Worm (Caenorhabditis elegans) whole organism, L1 larva: Measurements from ENCODE around the gene epc-1.

Experiments
- C04F5.9 ChIP-seq: sonication (generic microtip); optimal IDR thresholded peaks from 2 replicates; lab custom pipeline; 2016; ENCODE audit warnings: missing genetic modification characterization, missing compliant biosample characterization
- Y116A8C.19 ChIP-seq: sonication (generic microtip); optimal IDR thresholded peaks from 2 replicates; lab custom pipeline; 2016; ENCODE audit warnings: missing compliant biosample characterization, missing genetic modification characterization, borderline replicate concordance
- aha-1 ChIP-seq: fragments of 150-350 bp; optimal IDR thresholded peaks from 2 replicates; lab custom pipeline; 2014; ENCODE audit warnings: missing biosample characterization, missing genetic modification characterization
- alr-1 ChIP-seq: fragments of 200-800 bp; sonication (Bioruptor generic); optimal IDR thresholded peaks from 2 replicates; lab custom pipeline; 2018; ENCODE audit warnings: borderline replicate concordance, mild to moderate bottlenecking, missing genetic modification characterization, missing compliant biosample characterization
- ama-1 ChIP-seq: fragments of 150-350 bp; optimal IDR thresholded peaks from 2 replicates; lab custom pipeline; 2014
- blmp-1 ChIP-seq: fragments of 150-350 bp; optimal IDR thresholded peaks from 2 replicates; lab custom pipeline; 2014; ENCODE audit warnings: missing biosample characterization, missing genetic modification characterization
- ceh-63 ChIP-seq: fragments of 200-800 bp; sonication (Bioruptor generic); optimal IDR thresholded peaks from 2 replicates; lab custom pipeline; 2018; ENCODE audit warnings: mild to moderate bottlenecking, missing genetic modification characterization, missing compliant biosample characterization
- ceh-82 ChIP-seq, 3 experiments: fragments of 150-350 bp in 1 of 3; sonication (generic microtip) in 2 of 3; optimal IDR thresholded peaks; 2 replicates each; lab custom pipeline; 2014 to 2017; ENCODE audit warnings: missing biosample characterization in 3 of 3, missing genetic modification characterization in 3 of 3
- ceh-90 ChIP-seq: sonication (generic microtip); optimal IDR thresholded peaks from 2 replicates; lab custom pipeline; 2016; ENCODE audit warnings: missing genetic modification characterization, missing compliant biosample characterization
- dpl-1 ChIP-seq, 3 experiments: fragments of 150-350 bp in 2 of 3; sonication (generic microtip) in 1 of 3; optimal IDR thresholded peaks; 2 replicates each; lab custom pipeline; 2014 to 2017; ENCODE audit warnings: missing biosample characterization in 3 of 3, missing genetic modification characterization in 3 of 3, missing genetic modification reagents in 3 of 3
- dsc-1 ChIP-seq: sonication (generic microtip); optimal IDR thresholded peaks from 2 replicates; lab custom pipeline; 2016; ENCODE audit warnings: mild to moderate bottlenecking, missing genetic modification characterization, missing compliant biosample characterization
- efl-1 ChIP-seq, 4 experiments: fragments of 150-350 bp; optimal IDR thresholded peaks in 3 of 4; peaks in 1 of 4; 1 replicate in 1 of 4; 2 replicates in 3 of 4; lab custom pipeline; 2014; ENCODE audit warnings: missing biosample characterization in 2 of 4, missing genetic modification characterization in 2 of 4, missing genetic modification reagents in 2 of 4
- efl-3 ChIP-seq: fragments of 200-800 bp; sonication (Bioruptor generic); optimal IDR thresholded peaks from 2 replicates; lab custom pipeline; 2018; ENCODE audit warnings: mild to moderate bottlenecking, missing genetic modification characterization, missing compliant biosample characterization
- elt-2 ChIP-seq: sonication (generic microtip); optimal IDR thresholded peaks from 2 replicates; lab custom pipeline; 2016; ENCODE audit warnings: missing genetic modification characterization, mild to moderate bottlenecking, inconsistent platforms, missing compliant biosample characterization, missing genetic modification reagents
- elt-3 ChIP-seq, 6 experiments: fragments of 150-350 bp in 1 of 6; sonication (generic microtip); optimal IDR thresholded peaks; 2 replicates each; lab custom pipeline; 2017 to 2018; ENCODE audit warnings: missing biosample characterization in 6 of 6, missing genetic modification characterization in 6 of 6, inconsistent platforms in 1 of 6
- ets-5 ChIP-seq: fragments of 200-800 bp; sonication (Bioruptor generic); IDR thresholded peaks from 2 replicates; pipeline ENCODE4 v1.3.6; 2022; ENCODE audit warnings: missing genetic modification characterization, missing compliant biosample characterization
- fkh-10 ChIP-seq: sonication (generic microtip); optimal IDR thresholded peaks from 2 replicates; lab custom pipeline; 2017; ENCODE audit warnings: missing biosample characterization, missing genetic modification reagents, missing genetic modification characterization
- fkh-4 ChIP-seq: sonication (generic microtip); optimal IDR thresholded peaks from 2 replicates; lab custom pipeline; 2016; ENCODE audit warnings: missing compliant biosample characterization, missing genetic modification characterization, borderline replicate concordance
- fkh-8 ChIP-seq: sonication (generic microtip); optimal IDR thresholded peaks from 2 replicates; lab custom pipeline; 2016; ENCODE audit warnings: mild to moderate bottlenecking, missing genetic modification characterization, missing compliant biosample characterization
- fos-1 ChIP-seq: fragments of 150-350 bp; optimal IDR thresholded peaks from 2 replicates; lab custom pipeline; 2014; ENCODE audit warnings: missing biosample characterization, missing genetic modification characterization
- hlh-4 ChIP-seq: sonication (generic microtip); optimal IDR thresholded peaks from 2 replicates; lab custom pipeline; 2016; ENCODE audit warnings: mild to moderate bottlenecking, missing genetic modification characterization, missing compliant biosample characterization
- irx-1 ChIP-seq: sonication (generic microtip); optimal IDR thresholded peaks from 2 replicates; lab custom pipeline; 2016; ENCODE audit warnings: missing genetic modification characterization, missing compliant biosample characterization
- isw-1 ChIP-seq: fragments of 200-800 bp; sonication (Bioruptor generic); IDR thresholded peaks from 2 replicates; pipeline ENCODE4 v1.3.6; 2022; ENCODE audit warnings: missing genetic modification characterization, missing compliant biosample characterization
- jun-1 ChIP-seq: fragments of 150-350 bp; optimal IDR thresholded peaks from 2 replicates; lab custom pipeline; 2014; ENCODE audit warnings: missing biosample characterization, missing genetic modification reagents, missing genetic modification characterization
- lin-13 ChIP-seq: fragments of 150-350 bp; optimal IDR thresholded peaks from 2 replicates; lab custom pipeline; 2014; ENCODE audit warnings: missing biosample characterization, missing genetic modification reagents, missing genetic modification characterization
- lin-14 ChIP-seq: fragments of 200-800 bp; sonication (Bioruptor generic); optimal IDR thresholded peaks from 2 replicates; lab custom pipeline; 2018; ENCODE audit warnings: mild to moderate bottlenecking, missing genetic modification characterization, moderate library complexity, missing compliant biosample characterization
- lin-15B ChIP-seq: fragments of 150-350 bp; sonication (generic microtip); optimal IDR thresholded peaks from 3 replicates; lab custom pipeline; 2014; ENCODE audit warnings: missing biosample characterization, missing genetic modification characterization
- lir-3 ChIP-seq: sonication (generic microtip); optimal IDR thresholded peaks from 2 replicates; lab custom pipeline; 2016; ENCODE audit warnings: mild to moderate bottlenecking, missing genetic modification characterization, moderate library complexity, missing compliant biosample characterization; ENCODE audit not compliant: poor library complexity
- mab-9 ChIP-seq: fragments of 200-800 bp; sonication (Bioruptor generic); IDR thresholded peaks from 2 replicates; pipeline ENCODE4 v1.3.6; 2022; ENCODE audit warnings: missing genetic modification reagents, missing genetic modification characterization, missing compliant biosample characterization
- mdl-1 ChIP-seq, 2 experiments: fragments of 150-350 bp; optimal IDR thresholded peaks; 2 replicates each; lab custom pipeline; 2014 to 2017; ENCODE audit warnings: missing biosample characterization in 2 of 2, missing genetic modification characterization in 2 of 2, inconsistent platforms in 1 of 2
- mef-2 ChIP-seq: fragments of 150-350 bp; optimal IDR thresholded peaks from 2 replicates; lab custom pipeline; 2014; ENCODE audit warnings: missing biosample characterization, missing genetic modification characterization
- mep-1 ChIP-seq: fragments of 150-350 bp; optimal IDR thresholded peaks from 2 replicates; lab custom pipeline; 2014; ENCODE audit warnings: missing biosample characterization, missing genetic modification characterization
- nhr-12 ChIP-seq: sonication (generic microtip); optimal IDR thresholded peaks from 2 replicates; lab custom pipeline; 2017; ENCODE audit warnings: missing biosample characterization, missing genetic modification characterization
- nhr-19 ChIP-seq: fragments of 200-800 bp; sonication (Bioruptor generic); conservative IDR thresholded peaks from 2 replicates; pipeline ENCODE4 v1.3.6; 2022; ENCODE audit warnings: missing genetic modification characterization, missing compliant biosample characterization
- nhr-20 ChIP-seq: sonication (generic microtip); optimal IDR thresholded peaks from 2 replicates; lab custom pipeline; 2016; ENCODE audit warnings: mild to moderate bottlenecking, missing genetic modification characterization, missing compliant biosample characterization
- nhr-47 ChIP-seq: sonication (generic microtip); optimal IDR thresholded peaks from 2 replicates; lab custom pipeline; 2016; ENCODE audit warnings: mild to moderate bottlenecking, missing genetic modification characterization, moderate library complexity, missing compliant biosample characterization
- nhr-71 ChIP-seq: sonication (generic microtip); optimal IDR thresholded peaks from 2 replicates; lab custom pipeline; 2016; ENCODE audit warnings: mild to moderate bottlenecking, missing genetic modification characterization, moderate library complexity, missing compliant biosample characterization
- nhr-77 ChIP-seq: fragments of 150-350 bp; optimal IDR thresholded peaks from 2 replicates; lab custom pipeline; 2014; ENCODE audit warnings: missing biosample characterization, missing genetic modification characterization
- pag-3 ChIP-seq: sonication (generic microtip); optimal IDR thresholded peaks from 2 replicates; lab custom pipeline; 2017; ENCODE audit warnings: missing genetic modification characterization, mild to moderate bottlenecking, missing compliant biosample characterization, antibody characterized with exemption, borderline replicate concordance; ENCODE audit not compliant: insufficient read depth
- pax-3 ChIP-seq: fragments of 200-800 bp; sonication (Bioruptor generic); optimal IDR thresholded peaks from 2 replicates; lab custom pipeline; 2018; ENCODE audit warnings: mild to moderate bottlenecking, missing genetic modification characterization, moderate library complexity, missing compliant biosample characterization
- rnt-1 ChIP-seq: sonication (generic microtip); optimal IDR thresholded peaks from 2 replicates; lab custom pipeline; 2016; ENCODE audit warnings: mild to moderate bottlenecking, missing genetic modification characterization, moderate library complexity, missing compliant biosample characterization
- skn-1 ChIP-seq: fragments of 150-350 bp; optimal IDR thresholded peaks from 2 replicates; lab custom pipeline; 2014; ENCODE audit warnings: missing biosample characterization, missing genetic modification characterization
- snu-23 ChIP-seq: sonication (generic microtip); optimal IDR thresholded peaks from 2 replicates; lab custom pipeline; 2016; ENCODE audit warnings: missing genetic modification characterization, missing compliant biosample characterization
- sup-37 ChIP-seq: fragments of 200-800 bp; sonication (Bioruptor generic); optimal IDR thresholded peaks from 2 replicates; lab custom pipeline; 2018; ENCODE audit warnings: mild to moderate bottlenecking, missing genetic modification characterization, missing compliant biosample characterization
- unc-130 ChIP-seq: fragments of 150-350 bp; optimal IDR thresholded peaks from 2 replicates; lab custom pipeline; 2017; ENCODE audit warnings: missing biosample characterization, missing genetic modification characterization, inconsistent platforms
- unc-30 ChIP-seq: sonication (generic microtip); optimal IDR thresholded peaks from 2 replicates; lab custom pipeline; 2017; ENCODE audit warnings: missing biosample characterization, missing genetic modification characterization
- unc-86 ChIP-seq: sonication (generic microtip); optimal IDR thresholded peaks from 2 replicates; lab custom pipeline; 2016; ENCODE audit warnings: missing genetic modification characterization, missing compliant biosample characterization
- zip-4 ChIP-seq: fragments of 200-800 bp; sonication (Bioruptor generic); optimal IDR thresholded peaks from 2 replicates; lab custom pipeline; 2018; ENCODE audit warnings: mild to moderate bottlenecking, missing genetic modification characterization, moderate library complexity, missing compliant biosample characterization
- ztf-4 ChIP-seq: fragments of 150-350 bp; optimal IDR thresholded peaks from 2 replicates; lab custom pipeline; 2014; ENCODE audit warnings: missing biosample characterization, missing genetic modification characterization

The epc-1 gene

ce11 chrIII:12556104-12556503, 52.3 kb downstream of the epc-1 start (continued):
- TF ChIP-seq alr-1 (tag; lab: Kevin White, UChicago) (no peak), ztf-4 (tag; lab: Kevin White, UChicago) (no peak), hlh-4 (tag; lab: Kevin White, UChicago) (no peak), dsc-1 (tag; lab: Kevin White, UChicago) (peak; percentile 81), nhr-47 (tag; lab: Kevin White, UChicago) (peak; percentile 68), mdl-1 (tag; optimal IDR thresholded peaks at IDR 0.05; lab: Kevin White, UChicago) (peak in 1 of 2 experiments; percentile 82), mef-2 (tag; lab: Kevin White, UChicago) (peak; percentile 25), lin-15B (tag; lab: Kevin White, UChicago) (no peak), elt-2 (tag; lab: Kevin White, UChicago) (no peak), C04F5.9 (tag; lab: Kevin White, UChicago) (no peak)

- TF ChIP-seq unc-86 (tag; lab: Kevin White, UChicago) (no peak), elt-2 (tag; lab: Kevin White, UChicago) (no peak), nhr-71 (peak; percentile 62), snu-23 (GFP tag; lab: Kevin White, UChicago) (peak; percentile 58), ama-1 (lab: Kevin White, UChicago) (no peak), irx-1 (no peak), unc-30 (tag; lab: Kevin White, UChicago) (no peak), nhr-12 (tag; lab: Kevin White, UChicago) (no peak), fkh-8 (tag; lab: Kevin White, UChicago) (no peak), blmp-1 (peak; percentile 67), unc-130 (tag; lab: Kevin White, UChicago) (no peak), lir-3 (tag; lab: Kevin White, UChicago) (no peak), mep-1 (tag; lab: Kevin White, UChicago) (peak; percentile 63), ceh-63 (GFP tag; lab: Kevin White, UChicago) (no peak), nhr-20 (peak; percentile 50), skn-1 (peak; percentile 74), ets-5 (GFP tag; lab: Robert Waterston, UW) (no peak), efl-3 (no peak), fos-1 (tag; lab: Kevin White, UChicago) (peak; percentile 27), fkh-10 (GFP tag; lab: Kevin White, UChicago) (no peak), dsc-1 (tag; lab: Kevin White, UChicago) (no peak), jun-1 (tag; lab: Kevin White, UChicago) (no peak), sup-37 (GFP tag; lab: Kevin White, UChicago) (no peak), lin-14 (GFP tag; lab: Kevin White, UChicago) (peak; percentile 69), pag-3 (no peak), lin-13 (GFP tag; lab: Kevin White, UChicago) (peak; percentile 14), Y116A8C.19 (tag; lab: Kevin White, UChicago) (no peak), isw-1 (no peak), nhr-47 (tag; lab: Kevin White, UChicago) (peak; percentile 31), alr-1 (tag; lab: Kevin White, UChicago) (no peak), rnt-1 (tag; lab: Kevin White, UChicago) (peak; percentile 2), pax-3 (tag; lab: Kevin White, UChicago) (no peak), elt-3 (tag; optimal IDR thresholded peaks at IDR 0.05; lab: Kevin White, UChicago) (peak in 5 of 6 experiments; percentile 36 to 94 (median 80)), dpl-1 (GFP tag; optimal IDR thresholded peaks at IDR 0.05; lab: Kevin White, UChicago) (peak in 2 of 3 experiments; percentile 6 to 54), zip-4 (no peak), fkh-4 (no peak), ceh-90 (tag; lab: Kevin White, UChicago) (no peak), efl-1 (optimal IDR thresholded peaks at IDR 0.05; lab: Kevin White, UChicago) (peak in 1 of 2 experiments; percentile 17), efl-1 (GFP tag; optimal IDR thresholded peaks at IDR 0.05 in 1 of 2; lab: Kevin White, UChicago) (peak in 1 of 2 experiments; percentile 55), nhr-77 (tag; lab: Kevin White, UChicago) (peak; percentile 23), lin-15B (tag; lab: Kevin White, UChicago) (no peak), nhr-19 (GFP tag; lab: Robert Waterston, UW) (peak; percentile 86), ceh-82 (tag; optimal IDR thresholded peaks at IDR 0.05; lab: Kevin White, UChicago) (no peak), aha-1 (tag; lab: Kevin White, UChicago) (no peak), mab-9 (GFP tag; lab: Robert Waterston, UW) (no peak)
These were observed 57.1 kb downstream of the epc-1 start for ce11 chrIII:12551253-12551652.
